Worm (Caenorhabditis elegans) whole organism, mixed stage, embryonic: Measurements from ENCODE around the gene C05D10.4.

Source experiments
- elt-1 ChIP-seq: sonication (generic microtip); optimal IDR thresholded peaks from 2 replicates; lab custom pipeline; 2017; ENCODE audit warnings: missing genetic modification characterization, mild to moderate bottlenecking, missing compliant biosample characterization, antibody characterized with exemption, moderate library complexity, borderline replicate concordance; ENCODE audit not compliant: insufficient read depth
- elt-3 ChIP-seq: fragments of 150-350 bp; optimal IDR thresholded peaks from 2 replicates; lab custom pipeline; 2014; ENCODE audit warnings: missing biosample characterization, missing genetic modification characterization
- lsy-2 ChIP-seq: fragments of 150-350 bp; optimal IDR thresholded peaks from 2 replicates; lab custom pipeline; 2014; ENCODE audit warnings: missing biosample characterization, missing genetic modification characterization
- nhr-12 ChIP-seq: fragments of 150-350 bp; optimal IDR thresholded peaks from 2 replicates; lab custom pipeline; 2014; ENCODE audit warnings: missing biosample characterization, missing genetic modification characterization
- nhr-28 ChIP-seq: fragments of 150-350 bp; optimal IDR thresholded peaks from 2 replicates; lab custom pipeline; 2014; ENCODE audit warnings: missing biosample characterization, missing genetic modification characterization
- pha-4 ChIP-seq: fragments of 150-350 bp; optimal IDR thresholded peaks from 2 replicates; lab custom pipeline; 2018; ENCODE audit warnings: missing biosample characterization, missing genetic modification reagents, missing genetic modification characterization
- sem-2 ChIP-seq: fragments of 200-800 bp; sonication (Bioruptor generic); optimal IDR thresholded peaks from 2 replicates; lab custom pipeline; 2018; ENCODE audit warnings: mild to moderate bottlenecking, missing genetic modification characterization, missing compliant biosample characterization
- snpc-4 ChIP-seq: fragments of 150-350 bp; optimal IDR thresholded peaks from 2 replicates; lab custom pipeline; 2014; ENCODE audit warnings: missing biosample characterization, missing genetic modification characterization
- unc-120 ChIP-seq: sonication (generic microtip); optimal IDR thresholded peaks from 2 replicates; lab custom pipeline; 2017; ENCODE audit warnings: missing genetic modification characterization, missing compliant biosample characterization; ENCODE audit not compliant: poor library complexity, severe bottlenecking
- unc-39 ChIP-seq: fragments of 150-350 bp; optimal IDR thresholded peaks from 2 replicates; lab custom pipeline; 2014; ENCODE audit warnings: missing biosample characterization, missing genetic modification characterization
- unc-62 ChIP-seq: fragments of 150-350 bp; optimal IDR thresholded peaks from 2 replicates; lab custom pipeline; 2014; ENCODE audit warnings: missing biosample characterization, missing genetic modification reagents, missing genetic modification characterization
- ztf-11 ChIP-seq: fragments of 150-350 bp; optimal IDR thresholded peaks from 2 replicates; lab custom pipeline; 2014; ENCODE audit warnings: missing biosample characterization, missing genetic modification characterization

- no peak for TF ChIP-seq lsy-2
- TF ChIP-seq unc-62 (GFP tag; lab: Kevin White, UChicago): no peak
- TF ChIP-seq nhr-28 (tag; lab: Kevin White, UChicago): no peak
- TF ChIP-seq snpc-4 (tag; lab: Kevin White, UChicago): no peak
- no peak for TF ChIP-seq sem-2
- no peak for TF ChIP-seq elt-1 (tag; lab: Kevin White, UChicago)
- TF ChIP-seq elt-3 (tag; lab: Kevin White, UChicago): no peak
- no peak for TF ChIP-seq pha-4 (tag; lab: Kevin White, UChicago)
- no peak for TF ChIP-seq ztf-11 (tag; lab: Kevin White, UChicago)
- TF ChIP-seq unc-39: no peak
- TF ChIP-seq nhr-12: no peak
- no peak for TF ChIP-seq unc-120
Observed at ce11 chrIII:6056770-6057169, 45.9 kb downstream of the C05D10.4 start, which contains the start of gene clc-10.
